Worm (Caenorhabditis elegans) whole organism, L1 larva: Measurements from ENCODE around the gene F49C12.7.

Source experiments
- C04F5.9 ChIP-seq: sonication (generic microtip); optimal IDR thresholded peaks from 2 replicates; lab custom pipeline; 2016; ENCODE audit warnings: missing genetic modification characterization, missing compliant biosample characterization
- isw-1 ChIP-seq: fragments of 200-800 bp; sonication (Bioruptor generic); IDR thresholded peaks from 2 replicates; pipeline ENCODE4 v1.3.6; 2022; ENCODE audit warnings: missing genetic modification characterization, missing compliant biosample characterization
- lin-35 ChIP-seq, 2 experiments: fragments of 150-350 bp; optimal IDR thresholded peaks; 2 replicates each; lab custom pipeline; 2014; ENCODE audit warnings: missing biosample characterization in 2 of 2, missing genetic modification characterization in 2 of 2, missing genetic modification reagents in 2 of 2
- mdl-1 ChIP-seq, 2 experiments: fragments of 150-350 bp; optimal IDR thresholded peaks; 2 replicates each; lab custom pipeline; 2014 to 2017; ENCODE audit warnings: missing biosample characterization in 2 of 2, missing genetic modification characterization in 2 of 2, inconsistent platforms in 1 of 2
- nhr-19 ChIP-seq: fragments of 200-800 bp; sonication (Bioruptor generic); conservative IDR thresholded peaks from 2 replicates; pipeline ENCODE4 v1.3.6; 2022; ENCODE audit warnings: missing genetic modification characterization, missing compliant biosample characterization
- skn-1 ChIP-seq: fragments of 150-350 bp; optimal IDR thresholded peaks from 2 replicates; lab custom pipeline; 2014; ENCODE audit warnings: missing biosample characterization, missing genetic modification characterization
- snu-23 ChIP-seq: sonication (generic microtip); optimal IDR thresholded peaks from 2 replicates; lab custom pipeline; 2016; ENCODE audit warnings: missing genetic modification characterization, missing compliant biosample characterization
- sup-37 ChIP-seq: fragments of 200-800 bp; sonication (Bioruptor generic); optimal IDR thresholded peaks from 2 replicates; lab custom pipeline; 2018; ENCODE audit warnings: mild to moderate bottlenecking, missing genetic modification characterization, missing compliant biosample characterization

F49C12.7 gene

DNA sequence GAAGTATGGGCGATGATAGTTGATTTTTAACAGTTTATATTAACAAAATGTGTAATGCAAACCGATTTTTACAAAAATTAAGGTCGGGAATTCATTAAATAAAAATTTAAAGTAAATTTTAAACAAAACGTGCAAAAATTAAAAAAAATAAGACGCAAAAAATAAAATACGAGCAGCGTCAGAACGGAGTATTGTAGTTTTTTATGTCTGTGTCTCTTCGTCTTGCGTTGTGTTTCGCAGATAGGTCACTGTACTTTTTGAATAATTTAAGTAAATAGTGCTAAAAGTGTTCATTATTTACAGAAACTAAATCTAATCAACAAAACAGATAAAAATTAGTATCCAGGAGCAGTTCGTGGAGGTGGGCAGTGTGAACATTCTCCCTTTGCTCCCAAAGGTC lies 52.4 kb downstream of the F49C12.7 start (continued):
- TF ChIP-seq mdl-1 (tag; optimal IDR thresholded peaks at IDR 0.05; lab: Kevin White, UChicago) (no peak), C04F5.9 (tag; lab: Kevin White, UChicago) (no peak), snu-23 (GFP tag; lab: Kevin White, UChicago) (peak; percentile 60), nhr-19 (GFP tag; lab: Robert Waterston, UW) (peak; percentile 21; the same call in 1 of the 2 replicates)

DNA sequence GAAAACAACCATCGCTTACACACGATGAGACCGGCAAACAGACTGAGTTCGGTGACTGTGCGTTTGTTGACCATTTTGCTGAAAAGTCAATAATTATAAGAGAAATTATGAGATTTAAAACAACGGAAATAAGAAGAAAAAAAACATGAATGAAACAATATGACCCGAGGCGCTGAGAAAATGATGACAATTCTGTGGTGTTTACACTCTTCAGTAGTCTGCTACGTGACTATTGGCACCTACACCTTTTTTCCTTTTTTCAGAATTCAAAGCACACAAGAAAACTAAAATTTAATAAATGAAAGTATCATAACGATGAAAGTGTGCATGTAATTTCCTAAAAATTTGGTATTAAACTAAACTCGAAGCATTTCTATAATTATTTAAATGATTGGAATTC lies 53.0 kb downstream of the F49C12.7 start, which contains the start of gene Y11D7A.10:
TSS of gene Y11D7A.10 (minus strand) at position 82 of the 400 bp plus-strand sequence.
- no peak for TF ChIP-seq sup-37 (GFP tag; lab: Kevin White, UChicago)
- peak; percentile 60 for TF ChIP-seq skn-1 (tag; lab: Kevin White, UChicago)
- TF ChIP-seq lin-35 (GFP tag; optimal IDR thresholded peaks at IDR 0.05; lab: Kevin White, UChicago), result peak in 1 of 2 experiments; percentile 2
- no peak for TF ChIP-seq isw-1 (GFP tag; lab: Robert Waterston, UW)
